Worm (Caenorhabditis elegans) whole organism, L4/young adult: Measurements from ENCODE around the gene T09A5.15.

ENCODE experiments used
- W03F9.2 ChIP-seq: fragments of 150-350 bp; optimal IDR thresholded peaks from 2 replicates; lab custom pipeline; 2014; ENCODE audit warnings: missing biosample characterization, missing genetic modification characterization
- dao-5 ChIP-seq: sonication (generic microtip); optimal IDR thresholded peaks from 2 replicates; lab custom pipeline; 2016; ENCODE audit warnings: missing genotype, missing genetic modification characterization, moderate library complexity, missing compliant biosample characterization
- him-1 ChIP-seq: sonication (generic microtip); optimal IDR thresholded peaks from 2 replicates; lab custom pipeline; 2016; ENCODE audit warnings: missing genotype, missing genetic modification reagents, missing genetic modification characterization, missing compliant biosample characterization

ce11 chrII:7839703-7840102 lies 18.1 kb upstream of the T09A5.15 start:
- TF ChIP-seq dao-5 (tag; lab: Kevin White, UChicago) (no peak), him-1 (tag; lab: Kevin White, UChicago) (no peak), W03F9.2 (no peak)
